Worm (Caenorhabditis elegans) whole organism, young adult: ENCODE data around the gene W02H3.3.

Experiments
- B0019.2 ChIP-seq: fragments of 200-800 bp; sonication (Bioruptor generic); conservative IDR thresholded peaks from 2 replicates; pipeline ENCODE4 v1.3.6; 2022; ENCODE audit warnings: missing genetic modification reagents, missing genetic modification characterization, missing compliant biosample characterization
- B0336.3 ChIP-seq: fragments of 200-800 bp; sonication (Bioruptor generic); IDR thresholded peaks from 2 replicates; pipeline ENCODE4 v1.3.6; 2022; ENCODE audit warnings: missing genetic modification characterization, missing compliant biosample characterization
- C06A6.2 ChIP-seq: fragments of 200-800 bp; sonication (Bioruptor generic); conservative IDR thresholded peaks from 2 replicates; pipeline ENCODE4 v1.3.6; 2022; ENCODE audit warnings: missing genetic modification characterization, missing compliant biosample characterization
- C17E4.6 ChIP-seq: fragments of 200-800 bp; sonication (Bioruptor generic); IDR thresholded peaks from 2 replicates; pipeline ENCODE4 v1.3.6; 2022; ENCODE audit warnings: missing genetic modification reagents, missing genetic modification characterization, missing compliant biosample characterization
- F10E7.11 ChIP-seq: sonication (generic microtip); optimal IDR thresholded peaks from 2 replicates; lab custom pipeline; 2017; ENCODE audit warnings: mild to moderate bottlenecking, missing genetic modification characterization, moderate library complexity, missing compliant biosample characterization
- F22D6.2 ChIP-seq: sonication (generic microtip); optimal IDR thresholded peaks from 2 replicates; lab custom pipeline; 2016; ENCODE audit warnings: mild to moderate bottlenecking, missing genetic modification characterization, missing compliant biosample characterization
- F23B12.7 ChIP-seq: sonication (generic microtip); optimal IDR thresholded peaks from 2 replicates; lab custom pipeline; 2017; ENCODE audit warnings: missing genetic modification characterization, mild to moderate bottlenecking, missing compliant biosample characterization, antibody characterized with exemption, moderate library complexity; ENCODE audit not compliant: insufficient read depth
- F39B2.1 ChIP-seq: fragments of 200-800 bp; sonication (Bioruptor generic); IDR thresholded peaks from 2 replicates; pipeline ENCODE4 v1.3.6; 2022; ENCODE audit warnings: missing genetic modification reagents, missing genetic modification characterization, missing compliant biosample characterization
- F49E8.2 ChIP-seq: sonication (generic microtip); optimal IDR thresholded peaks from 3 replicates; lab custom pipeline; 2017; ENCODE audit warnings: missing genetic modification characterization, mild to moderate bottlenecking, missing compliant biosample characterization, antibody characterized with exemption, moderate library complexity; ENCODE audit not compliant: insufficient read depth
- F57C9.4 ChIP-seq: sonication (generic microtip); optimal IDR thresholded peaks from 2 replicates; lab custom pipeline; 2017; ENCODE audit warnings: mild to moderate bottlenecking, missing genetic modification characterization, missing compliant biosample characterization
- K11D2.4 ChIP-seq: fragments of 200-800 bp; sonication (Bioruptor generic); IDR thresholded peaks from 2 replicates; pipeline ENCODE4 v1.3.6; 2022; ENCODE audit warnings: missing genetic modification reagents, missing genetic modification characterization, missing compliant biosample characterization
- Y53F4B.3 ChIP-seq: fragments of 200-800 bp; sonication (Bioruptor generic); IDR thresholded peaks from 2 replicates; pipeline ENCODE4 v1.3.6; 2022; ENCODE audit warnings: missing genetic modification reagents, missing genetic modification characterization, missing compliant biosample characterization
- Y56A3A.18 ChIP-seq: fragments of 200-800 bp; sonication (Bioruptor generic); IDR thresholded peaks from 2 replicates; pipeline ENCODE4 v1.3.6; 2022; ENCODE audit warnings: missing genetic modification reagents, missing genetic modification characterization, missing compliant biosample characterization
- Y95B8A.8 ChIP-seq: fragments of 200-800 bp; sonication (Bioruptor generic); IDR thresholded peaks from 2 replicates; pipeline ENCODE4 v1.3.6; 2022; ENCODE audit warnings: missing genetic modification reagents, missing genetic modification characterization, missing compliant biosample characterization
- akir-1 ChIP-seq: fragments of 200-800 bp; sonication (Bioruptor generic); optimal IDR thresholded peaks from 2 replicates; lab custom pipeline; 2018; ENCODE audit warnings: mild to moderate bottlenecking, missing genetic modification characterization, moderate library complexity, missing compliant biosample characterization
- cebp-1 ChIP-seq, 2 experiments: fragments of 200-800 bp in 1 of 2; sonication (Bioruptor generic) in 1 of 2; sonication (generic microtip) in 1 of 2; IDR thresholded peaks in 1 of 2; optimal IDR thresholded peaks in 1 of 2; 2 replicates each; pipeline versions ENCODE4 v1.3.6 to Lab custom; 2017 to 2022; ENCODE audit warnings: missing compliant biosample characterization in 2 of 2, missing genetic modification characterization in 2 of 2, mild to moderate bottlenecking in 1 of 2, missing genetic modification reagents in 1 of 2, moderate library complexity in 1 of 2
- cebp-2 ChIP-seq: fragments of 200-800 bp; sonication (Bioruptor generic); IDR thresholded peaks from 2 replicates; pipeline ENCODE4 v1.3.6; 2022; ENCODE audit warnings: missing genetic modification characterization, missing compliant biosample characterization
- ceh-100 ChIP-seq: fragments of 200-800 bp; sonication (Bioruptor generic); IDR thresholded peaks from 2 replicates; pipeline ENCODE4 v1.3.6; 2022; ENCODE audit warnings: missing genetic modification reagents, missing genetic modification characterization, missing compliant biosample characterization
- ceh-27 ChIP-seq: fragments of 200-800 bp; sonication (Bioruptor generic); optimal IDR thresholded peaks from 2 replicates; lab custom pipeline; 2018; ENCODE audit warnings: mild to moderate bottlenecking, missing genetic modification characterization, moderate library complexity, missing compliant biosample characterization
- die-1 ChIP-seq: sonication (generic microtip); optimal IDR thresholded peaks from 2 replicates; lab custom pipeline; 2016; ENCODE audit warnings: missing genotype, mild to moderate bottlenecking, missing genetic modification characterization, missing compliant biosample characterization
- egl-44 ChIP-seq: fragments of 200-800 bp; sonication (Bioruptor generic); IDR thresholded peaks from 2 replicates; pipeline ENCODE4 v1.3.6; 2022; ENCODE audit warnings: missing genetic modification reagents, missing genetic modification characterization, missing compliant biosample characterization
- ets-4 ChIP-seq: fragments of 200-800 bp; sonication (Bioruptor generic); optimal IDR thresholded peaks from 2 replicates; lab custom pipeline; 2018; ENCODE audit warnings: mild to moderate bottlenecking, missing genetic modification characterization, missing compliant biosample characterization
- gei-17 ChIP-seq: fragments of 200-800 bp; sonication (Bioruptor generic); optimal IDR thresholded peaks from 2 replicates; lab custom pipeline; 2018; ENCODE audit warnings: mild to moderate bottlenecking, missing genetic modification characterization, missing compliant biosample characterization
- hsf-1 ChIP-seq: fragments of 200-800 bp; sonication (Bioruptor generic); IDR thresholded peaks from 2 replicates; pipeline ENCODE4 v1.3.6; 2022; ENCODE audit warnings: missing genetic modification reagents, missing genetic modification characterization, missing compliant biosample characterization
- let-526 ChIP-seq: fragments of 200-800 bp; sonication (Bioruptor generic); IDR thresholded peaks from 2 replicates; pipeline ENCODE4 v1.3.6; 2022; ENCODE audit warnings: missing genetic modification reagents, missing genetic modification characterization, missing compliant biosample characterization
- lin-35 ChIP-seq, 3 experiments: fragments of 150-350 bp in 2 of 3; sonication (generic microtip) in 1 of 3; optimal IDR thresholded peaks; 2 replicates each; lab custom pipeline; 2014 to 2018; ENCODE audit warnings: missing biosample characterization in 3 of 3, missing genetic modification characterization in 3 of 3, missing genetic modification reagents in 3 of 3
- lsl-1 ChIP-seq: fragments of 200-800 bp; sonication (Bioruptor generic); optimal IDR thresholded peaks from 2 replicates; lab custom pipeline; 2018; ENCODE audit warnings: mild to moderate bottlenecking, missing genetic modification characterization, moderate library complexity, missing compliant biosample characterization
- mcd-1 ChIP-seq: fragments of 200-800 bp; sonication (Bioruptor generic); IDR thresholded peaks from 2 replicates; pipeline ENCODE4 v1.3.6; 2022; ENCODE audit warnings: missing genetic modification reagents, missing genetic modification characterization, missing compliant biosample characterization
- mxl-1 ChIP-seq: sonication (generic microtip); optimal IDR thresholded peaks from 2 replicates; lab custom pipeline; 2016; ENCODE audit warnings: missing genetic modification characterization, missing compliant biosample characterization
- nfya-1 ChIP-seq: sonication (generic microtip); optimal IDR thresholded peaks from 2 replicates; lab custom pipeline; 2017; ENCODE audit warnings: antibody characterized with exemption, missing compliant biosample characterization, missing genetic modification characterization, borderline replicate concordance; ENCODE audit not compliant: insufficient read depth
- nfyb-1 ChIP-seq: fragments of 200-800 bp; sonication (Bioruptor generic); IDR thresholded peaks from 2 replicates; pipeline ENCODE4 v1.3.6; 2022; ENCODE audit warnings: missing genetic modification reagents, missing genetic modification characterization, missing compliant biosample characterization
- nhr-120 ChIP-seq: fragments of 200-800 bp; sonication (Bioruptor generic); IDR thresholded peaks from 2 replicates; pipeline ENCODE4 v1.3.6; 2022; ENCODE audit warnings: missing genetic modification characterization, missing compliant biosample characterization
- nhr-80 ChIP-seq: sonication (generic microtip); optimal IDR thresholded peaks from 2 replicates; lab custom pipeline; 2016; ENCODE audit warnings: missing genetic modification characterization, missing compliant biosample characterization
- nhr-90 ChIP-seq: sonication (generic microtip); optimal IDR thresholded peaks from 2 replicates; lab custom pipeline; 2016; ENCODE audit warnings: missing genotype, mild to moderate bottlenecking, missing genetic modification characterization, missing compliant biosample characterization
- pha-4 ChIP-seq: fragments of 150-350 bp; sonication (generic microtip); optimal IDR thresholded peaks from 2 replicates; lab custom pipeline; 2014; ENCODE audit warnings: missing biosample characterization, missing genetic modification reagents, missing genetic modification characterization
- sdz-38 ChIP-seq: sonication (generic microtip); optimal IDR thresholded peaks from 2 replicates; lab custom pipeline; 2016; ENCODE audit warnings: missing genotype, missing genetic modification characterization, missing compliant biosample characterization
- snpc-1.1 ChIP-seq: sonication (generic microtip); optimal IDR thresholded peaks from 2 replicates; lab custom pipeline; 2017; ENCODE audit warnings: missing genetic modification characterization, mild to moderate bottlenecking, missing compliant biosample characterization, antibody characterized with exemption, moderate library complexity, missing genotype, missing genetic modification reagents; ENCODE audit not compliant: insufficient read depth
- snpc-4 ChIP-seq, 5 experiments: fragments of 150-350 bp in 1 of 5; sonication (generic microtip) in 4 of 5; optimal IDR thresholded peaks; 2 replicates each; lab custom pipeline; 2014 to 2018; ENCODE audit warnings: missing genetic modification characterization in 5 of 5, missing biosample characterization in 3 of 5, antibody characterized with exemption in 2 of 5, mild to moderate bottlenecking in 2 of 5, missing compliant biosample characterization in 2 of 5, missing genotype in 2 of 5, moderate library complexity in 2 of 5, missing genetic modification reagents in 1 of 5
- sptf-2 ChIP-seq: fragments of 200-800 bp; sonication (Bioruptor generic); optimal IDR thresholded peaks from 2 replicates; lab custom pipeline; 2018; ENCODE audit warnings: mild to moderate bottlenecking, missing genetic modification characterization, missing compliant biosample characterization
- xnd-1 ChIP-seq: sonication (generic microtip); optimal IDR thresholded peaks from 2 replicates; lab custom pipeline; 2016; ENCODE audit warnings: missing genotype, missing genetic modification reagents, missing genetic modification characterization, missing compliant biosample characterization
- ztf-25 ChIP-seq: fragments of 200-800 bp; sonication (Bioruptor generic); IDR thresholded peaks from 2 replicates; pipeline ENCODE4 v1.3.6; 2022; ENCODE audit warnings: missing genetic modification reagents, missing genetic modification characterization, missing compliant biosample characterization
- ztf-3 ChIP-seq: fragments of 200-800 bp; sonication (Bioruptor generic); optimal IDR thresholded peaks from 2 replicates; lab custom pipeline; 2018; ENCODE audit warnings: mild to moderate bottlenecking, missing genetic modification characterization, missing compliant biosample characterization
- ztf-6 ChIP-seq: fragments of 200-800 bp; sonication (Bioruptor generic); IDR thresholded peaks from 2 replicates; pipeline ENCODE4 v1.3.6; 2022; ENCODE audit warnings: missing genetic modification reagents, missing genetic modification characterization, missing compliant biosample characterization

The W02H3.3 gene

ce11 chrX:11093985-11094593 lies 3.9 kb downstream of the W02H3.3 start (continued):
- TF ChIP-seq F49E8.2 (tag; lab: Kevin White, UChicago) (no peak), snpc-4 (GFP tag; optimal IDR thresholded peaks at IDR 0.05; lab: Kevin White, UChicago) (peak; percentile 36), snpc-4 (tag; optimal IDR thresholded peaks at IDR 0.05; lab: Kevin White, UChicago) (peak; percentile 72 to 91 (median 86)), ceh-27 (GFP tag; lab: Kevin White, UChicago) (peak; percentile 100), nhr-80 (tag; lab: Kevin White, UChicago) (peak; percentile 98), xnd-1 (tag; lab: Kevin White, UChicago) (no peak), snpc-1.1 (tag; lab: Kevin White, UChicago) (no peak), mxl-1 (tag; lab: Kevin White, UChicago) (peak; percentile 83), mcd-1 (GFP tag; lab: Robert Waterston, UW) (peak; percentile 93), ets-4 (peak; percentile 96), ztf-25 (GFP tag; lab: Robert Waterston, UW) (no peak), C06A6.2 (GFP tag; lab: Robert Waterston, UW) (peak; percentile 98), Y95B8A.8 (GFP tag; lab: Robert Waterston, UW) (0 out of 2 replicates have a peak, but pooled peaks have one; percentile 50), nfya-1 (tag; lab: Kevin White, UChicago) (no peak), cebp-2 (GFP tag; lab: Robert Waterston, UW) (peak; percentile 99), lin-35 (GFP tag; optimal IDR thresholded peaks at IDR 0.05; lab: Kevin White, UChicago) (peak in 2 of 3 experiments; percentile 95 to 99), cebp-1 (GFP tag; IDR thresholded peaks at IDR 0.05; lab: Robert Waterston, UW) (peak; percentile 80), cebp-1 (tag; optimal IDR thresholded peaks at IDR 0.05; lab: Kevin White, UChicago) (peak; percentile 98), hsf-1 (GFP tag; lab: Robert Waterston, UW) (peak; percentile 71), F10E7.11 (peak; percentile 99), gei-17 (peak; percentile 99), ztf-6 (GFP tag; lab: Robert Waterston, UW) (peak; percentile 92), nhr-90 (peak; percentile 95), nhr-120 (GFP tag; lab: Robert Waterston, UW) (peak; percentile 98), B0336.3 (GFP tag; lab: Robert Waterston, UW) (peak; percentile 100), akir-1 (peak; percentile 95), sptf-2 (GFP tag; lab: Kevin White, UChicago) (peak; percentile 81), Y56A3A.18 (GFP tag; lab: Robert Waterston, UW) (peak; percentile 100), egl-44 (GFP tag; lab: Robert Waterston, UW) (peak; percentile 96), nfyb-1 (GFP tag; lab: Robert Waterston, UW) (peak; percentile 99), ztf-3 (peak; percentile 98), ceh-100 (GFP tag; lab: Robert Waterston, UW) (peak; percentile 79)

- no peak for TF ChIP-seq F23B12.7 (tag; lab: Kevin White, UChicago)
- TF ChIP-seq nhr-80 (tag; lab: Kevin White, UChicago) = peak; percentile 58
These were observed 9.0 kb downstream of the W02H3.3 start, which contains the start of gene W04G3.11 for ce11 chrX:11088952-11089351. Gene W04G3.11 (plus strand): TSS chrX:11089195.

- TF ChIP-seq lsl-1 (GFP tag; lab: Kevin White, UChicago) (no peak), F49E8.2 (tag; lab: Kevin White, UChicago) (no peak), Y53F4B.3 (GFP tag; lab: Robert Waterston, UW) (no peak), C17E4.6 (GFP tag; lab: Robert Waterston, UW) (no peak), B0019.2 (GFP tag; lab: Robert Waterston, UW) (no peak), pha-4 (no peak), F39B2.1 (GFP tag; lab: Robert Waterston, UW) (no peak), Y95B8A.8 (GFP tag; lab: Robert Waterston, UW) (no peak), die-1 (tag; lab: Kevin White, UChicago) (no peak), F22D6.2 (no peak), cebp-2 (GFP tag; lab: Robert Waterston, UW) (no peak), K11D2.4 (GFP tag; lab: Robert Waterston, UW) (no peak), let-526 (GFP tag; lab: Robert Waterston, UW) (no peak), ceh-100 (GFP tag; lab: Robert Waterston, UW) (no peak), hsf-1 (GFP tag; lab: Robert Waterston, UW) (no peak), F57C9.4 (tag; lab: Kevin White, UChicago) (no peak), sdz-38 (tag; lab: Kevin White, UChicago) (no peak), xnd-1 (tag; lab: Kevin White, UChicago) (no peak)
These were observed 12.8 kb downstream of the W02H3.3 start, which contains the start of gene W04G3.7 for ce11 chrX:11085162-11085561. Gene W04G3.7 (minus strand): TSS chrX:11085262.
